Worm (Caenorhabditis elegans) whole organism, young adult: ENCODE results near the gene pfs-2.

Source experiments
- C17E4.6 ChIP-seq: fragments of 200-800 bp; sonication (Bioruptor generic); IDR thresholded peaks from 2 replicates; pipeline ENCODE4 v1.3.6; 2022; ENCODE audit warnings: missing genetic modification reagents, missing genetic modification characterization, missing compliant biosample characterization
- D2030.7 ChIP-seq: fragments of 200-800 bp; sonication (Bioruptor generic); IDR thresholded peaks from 2 replicates; pipeline ENCODE4 v1.3.6; 2022; ENCODE audit warnings: missing genetic modification reagents, missing genetic modification characterization, missing compliant biosample characterization
- F23B12.7 ChIP-seq: sonication (generic microtip); optimal IDR thresholded peaks from 2 replicates; lab custom pipeline; 2017; ENCODE audit warnings: missing genetic modification characterization, mild to moderate bottlenecking, missing compliant biosample characterization, antibody characterized with exemption, moderate library complexity; ENCODE audit not compliant: insufficient read depth
- F33H1.4 ChIP-seq: fragments of 200-800 bp; sonication (Bioruptor generic); IDR thresholded peaks from 2 replicates; pipeline ENCODE4 v1.3.6; 2022; ENCODE audit warnings: missing genetic modification reagents, missing genetic modification characterization, missing compliant biosample characterization
- K12H6.12 ChIP-seq: fragments of 200-800 bp; sonication (Bioruptor generic); optimal IDR thresholded peaks from 2 replicates; lab custom pipeline; 2018; ENCODE audit warnings: mild to moderate bottlenecking, missing genetic modification characterization, missing compliant biosample characterization
- T26A5.8 ChIP-seq: sonication (generic microtip); optimal IDR thresholded peaks from 2 replicates; lab custom pipeline; 2016; ENCODE audit warnings: missing genetic modification characterization, missing compliant biosample characterization
- Y56A3A.18 ChIP-seq: fragments of 200-800 bp; sonication (Bioruptor generic); IDR thresholded peaks from 2 replicates; pipeline ENCODE4 v1.3.6; 2022; ENCODE audit warnings: missing genetic modification reagents, missing genetic modification characterization, missing compliant biosample characterization
- aptf-2 ChIP-seq: fragments of 200-800 bp; sonication (Bioruptor generic); conservative IDR thresholded peaks from 2 replicates; pipeline ENCODE4 v1.3.6; 2022; ENCODE audit warnings: missing genetic modification reagents, missing genetic modification characterization, missing compliant biosample characterization
- aptf-3 ChIP-seq: fragments of 200-800 bp; sonication (Bioruptor generic); IDR thresholded peaks from 2 replicates; pipeline ENCODE4 v1.3.6; 2022; ENCODE audit warnings: missing genetic modification characterization, missing compliant biosample characterization
- attf-3 ChIP-seq: fragments of 200-800 bp; sonication (Bioruptor generic); conservative IDR thresholded peaks from 2 replicates; pipeline ENCODE4 v1.3.6; 2022; ENCODE audit warnings: missing genetic modification reagents, missing genetic modification characterization, missing compliant biosample characterization
- attf-5 ChIP-seq: fragments of 200-800 bp; sonication (Bioruptor generic); optimal IDR thresholded peaks from 2 replicates; lab custom pipeline; 2018; ENCODE audit warnings: mild to moderate bottlenecking, missing genetic modification characterization, missing compliant biosample characterization
- bed-1 ChIP-seq: fragments of 200-800 bp; sonication (Bioruptor generic); IDR thresholded peaks from 2 replicates; pipeline ENCODE4 v1.3.6; 2022; ENCODE audit warnings: missing genetic modification reagents, missing genetic modification characterization, missing compliant biosample characterization
- cebp-1 ChIP-seq, 2 experiments: fragments of 200-800 bp in 1 of 2; sonication (Bioruptor generic) in 1 of 2; sonication (generic microtip) in 1 of 2; IDR thresholded peaks in 1 of 2; optimal IDR thresholded peaks in 1 of 2; 2 replicates each; pipeline versions ENCODE4 v1.3.6 to Lab custom; 2017 to 2022; ENCODE audit warnings: missing compliant biosample characterization in 2 of 2, missing genetic modification characterization in 2 of 2, mild to moderate bottlenecking in 1 of 2, missing genetic modification reagents in 1 of 2, moderate library complexity in 1 of 2
- ceh-27 ChIP-seq: fragments of 200-800 bp; sonication (Bioruptor generic); optimal IDR thresholded peaks from 2 replicates; lab custom pipeline; 2018; ENCODE audit warnings: mild to moderate bottlenecking, missing genetic modification characterization, moderate library complexity, missing compliant biosample characterization
- ceh-58 ChIP-seq: fragments of 200-800 bp; sonication (Bioruptor generic); IDR thresholded peaks from 2 replicates; pipeline ENCODE4 v1.3.6; 2022; ENCODE audit warnings: missing genetic modification characterization, missing compliant biosample characterization
- ceh-91 ChIP-seq: fragments of 200-800 bp; sonication (Bioruptor generic); IDR thresholded peaks from 2 replicates; pipeline ENCODE4 v1.3.6; 2022; ENCODE audit warnings: missing genetic modification reagents, missing genetic modification characterization, missing compliant biosample characterization
- dox-1 ChIP-seq: fragments of 200-800 bp; sonication (Bioruptor generic); IDR thresholded peaks from 2 replicates; pipeline ENCODE4 v1.3.6; 2022; ENCODE audit warnings: missing genetic modification reagents, missing genetic modification characterization, missing compliant biosample characterization
- dpff-1 ChIP-seq: sonication (generic microtip); optimal IDR thresholded peaks from 2 replicates; lab custom pipeline; 2017; ENCODE audit warnings: mild to moderate bottlenecking, missing genetic modification characterization, missing compliant biosample characterization
- efl-1 ChIP-seq: fragments of 150-350 bp; optimal IDR thresholded peaks from 2 replicates; lab custom pipeline; 2014; ENCODE audit warnings: missing biosample characterization, missing genetic modification reagents, missing genetic modification characterization
- egl-44 ChIP-seq: fragments of 200-800 bp; sonication (Bioruptor generic); IDR thresholded peaks from 2 replicates; pipeline ENCODE4 v1.3.6; 2022; ENCODE audit warnings: missing genetic modification reagents, missing genetic modification characterization, missing compliant biosample characterization
- fkh-3 ChIP-seq: sonication (generic microtip); optimal IDR thresholded peaks from 2 replicates; lab custom pipeline; 2016; ENCODE audit warnings: mild to moderate bottlenecking, missing genetic modification characterization, missing compliant biosample characterization
- gei-17 ChIP-seq: fragments of 200-800 bp; sonication (Bioruptor generic); optimal IDR thresholded peaks from 2 replicates; lab custom pipeline; 2018; ENCODE audit warnings: mild to moderate bottlenecking, missing genetic modification characterization, missing compliant biosample characterization
- hmg-1.2 ChIP-seq: fragments of 200-800 bp; sonication (Bioruptor generic); IDR thresholded peaks from 2 replicates; pipeline ENCODE4 v1.3.6; 2022; ENCODE audit warnings: missing genetic modification reagents, missing genetic modification characterization, missing compliant biosample characterization
- hmg-20 ChIP-seq: fragments of 200-800 bp; sonication (Bioruptor generic); IDR thresholded peaks from 2 replicates; pipeline ENCODE4 v1.3.6; 2022; ENCODE audit warnings: missing genetic modification reagents, missing genetic modification characterization, missing compliant biosample characterization
- hrde-1 ChIP-seq: sonication (generic microtip); optimal IDR thresholded peaks from 2 replicates; lab custom pipeline; 2016; ENCODE audit warnings: missing genetic modification characterization, mild to moderate bottlenecking, missing compliant biosample characterization, moderate library complexity, missing genotype, missing genetic modification reagents, borderline replicate concordance
- lag-1 ChIP-seq: fragments of 200-800 bp; sonication (Bioruptor generic); IDR thresholded peaks from 2 replicates; pipeline ENCODE4 v1.3.6; 2022; ENCODE audit warnings: missing genetic modification reagents, missing genetic modification characterization, missing compliant biosample characterization
- lin-26 ChIP-seq: fragments of 200-800 bp; sonication (Bioruptor generic); IDR thresholded peaks from 2 replicates; pipeline ENCODE4 v1.3.6; 2022; ENCODE audit warnings: missing genetic modification reagents, missing genetic modification characterization, missing compliant biosample characterization
- lin-35 ChIP-seq, 3 experiments: fragments of 150-350 bp in 2 of 3; sonication (generic microtip) in 1 of 3; optimal IDR thresholded peaks; 2 replicates each; lab custom pipeline; 2014 to 2018; ENCODE audit warnings: missing biosample characterization in 3 of 3, missing genetic modification characterization in 3 of 3, missing genetic modification reagents in 3 of 3
- lin-54 ChIP-seq: fragments of 200-800 bp; sonication (Bioruptor generic); optimal IDR thresholded peaks from 2 replicates; lab custom pipeline; 2018; ENCODE audit warnings: mild to moderate bottlenecking, missing genetic modification characterization, missing compliant biosample characterization
- lsl-1 ChIP-seq: fragments of 200-800 bp; sonication (Bioruptor generic); optimal IDR thresholded peaks from 2 replicates; lab custom pipeline; 2018; ENCODE audit warnings: mild to moderate bottlenecking, missing genetic modification characterization, moderate library complexity, missing compliant biosample characterization
- madf-3 ChIP-seq: fragments of 200-800 bp; sonication (Bioruptor generic); IDR thresholded peaks from 2 replicates; pipeline ENCODE4 v1.3.6; 2022; ENCODE audit warnings: missing genetic modification reagents, missing genetic modification characterization, missing compliant biosample characterization
- mcd-1 ChIP-seq: fragments of 200-800 bp; sonication (Bioruptor generic); IDR thresholded peaks from 2 replicates; pipeline ENCODE4 v1.3.6; 2022; ENCODE audit warnings: missing genetic modification reagents, missing genetic modification characterization, missing compliant biosample characterization
- mel-28 ChIP-seq: sonication (generic microtip); optimal IDR thresholded peaks from 2 replicates; lab custom pipeline; 2016; ENCODE audit warnings: borderline replicate concordance, mild to moderate bottlenecking, missing genetic modification characterization, missing compliant biosample characterization
- nfyb-1 ChIP-seq: fragments of 200-800 bp; sonication (Bioruptor generic); IDR thresholded peaks from 2 replicates; pipeline ENCODE4 v1.3.6; 2022; ENCODE audit warnings: missing genetic modification reagents, missing genetic modification characterization, missing compliant biosample characterization
- nhr-179 ChIP-seq: sonication (generic microtip); optimal IDR thresholded peaks from 2 replicates; lab custom pipeline; 2016; ENCODE audit warnings: mild to moderate bottlenecking, missing genetic modification characterization, missing compliant biosample characterization
- nhr-80 ChIP-seq: sonication (generic microtip); optimal IDR thresholded peaks from 2 replicates; lab custom pipeline; 2016; ENCODE audit warnings: missing genetic modification characterization, missing compliant biosample characterization
- rcor-1 ChIP-seq: fragments of 200-800 bp; sonication (Bioruptor generic); IDR thresholded peaks from 2 replicates; pipeline ENCODE4 v1.3.6; 2022; ENCODE audit warnings: missing genetic modification reagents, missing genetic modification characterization, missing compliant biosample characterization
- rec-8 ChIP-seq, 2 experiments: sonication (generic microtip); optimal IDR thresholded peaks; 2 replicates each; lab custom pipeline; 2016; ENCODE audit warnings: mild to moderate bottlenecking in 2 of 2, missing genetic modification characterization in 2 of 2, missing genetic modification reagents in 2 of 2, missing genotype in 2 of 2, missing biosample characterization in 1 of 2, missing compliant biosample characterization in 1 of 2, moderate library complexity in 1 of 2
- somi-1 ChIP-seq: fragments of 200-800 bp; sonication (Bioruptor generic); optimal IDR thresholded peaks from 2 replicates; lab custom pipeline; 2018; ENCODE audit warnings: mild to moderate bottlenecking, missing genetic modification characterization, missing compliant biosample characterization
- tbp1 ChIP-seq: fragments of 200-800 bp; sonication (Bioruptor generic); optimal IDR thresholded peaks from 2 replicates; lab custom pipeline; 2018; ENCODE audit warnings: mild to moderate bottlenecking, missing genetic modification characterization, missing compliant biosample characterization
- tbx-9 ChIP-seq: sonication (generic microtip); optimal IDR thresholded peaks from 2 replicates; lab custom pipeline; 2016; ENCODE audit warnings: borderline replicate concordance, missing genetic modification characterization, inconsistent platforms, missing compliant biosample characterization
- unc-62 ChIP-seq: fragments of 150-350 bp; optimal IDR thresholded peaks from 2 replicates; lab custom pipeline; 2014; ENCODE audit warnings: missing biosample characterization, missing genetic modification reagents, missing genetic modification characterization
- zim-3 ChIP-seq: sonication (generic microtip); optimal IDR thresholded peaks from 2 replicates; lab custom pipeline; 2017; ENCODE audit warnings: mild to moderate bottlenecking, missing genetic modification characterization, moderate library complexity, missing compliant biosample characterization

pfs-2 gene

DNA sequence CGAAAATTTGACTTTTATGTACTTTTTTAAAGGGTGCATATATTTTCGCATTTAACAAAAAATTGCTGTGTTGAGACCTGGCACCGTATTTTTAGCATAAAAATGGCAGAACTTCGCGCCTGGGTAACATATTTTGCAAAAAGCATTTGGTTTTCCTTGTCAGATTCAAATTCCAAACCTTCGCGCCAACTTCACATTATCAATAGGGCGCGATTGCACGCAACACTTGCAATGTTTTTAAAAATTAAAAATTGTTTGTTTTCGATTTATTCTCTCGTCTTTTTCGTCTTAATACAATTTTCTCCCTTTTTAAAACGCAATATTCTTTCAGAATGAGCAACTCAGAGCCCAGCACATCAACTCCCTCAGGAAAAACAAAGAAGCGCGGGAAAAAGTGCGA lies 25.5 kb downstream of the pfs-2 start, which contains the start of gene mes-2 (continued):
- TF ChIP-seq nhr-80 (no peak), F33H1.4 (GFP tag; lab: Robert Waterston, UW) (peak; percentile 69), egl-44 (no peak), somi-1 (GFP tag; lab: Kevin White, UChicago) (no peak), lag-1 (GFP tag; lab: Robert Waterston, UW) (no peak), aptf-2 (no peak), ceh-58 (GFP tag; lab: Robert Waterston, UW) (no peak), mel-28 (tag; lab: Kevin White, UChicago) (no peak), rcor-1 (GFP tag; lab: Robert Waterston, UW) (0 out of 2 replicates have a peak, but pooled peaks have one; percentile 25), hmg-20 (GFP tag; lab: Robert Waterston, UW) (no peak), attf-3 (GFP tag; lab: Robert Waterston, UW) (no peak), ceh-91 (peak; percentile 47; the same call in 1 of the 2 replicates), efl-1 (GFP tag; lab: Kevin White, UChicago) (peak; percentile 95), dpff-1 (tag; lab: Kevin White, UChicago) (no peak), ceh-27 (GFP tag; lab: Kevin White, UChicago) (peak; percentile 1), tbx-9 (tag; lab: Kevin White, UChicago) (no peak), nfyb-1 (GFP tag; lab: Robert Waterston, UW) (no peak), tbp1 (peak; percentile 22), madf-3 (no peak), T26A5.8 (tag; lab: Kevin White, UChicago) (no peak), bed-1 (no peak), fkh-3 (tag; lab: Kevin White, UChicago) (no peak), attf-5 (peak; percentile 52)
- TF ChIP-seq, all 124 proteins: peak for 26

DNA sequence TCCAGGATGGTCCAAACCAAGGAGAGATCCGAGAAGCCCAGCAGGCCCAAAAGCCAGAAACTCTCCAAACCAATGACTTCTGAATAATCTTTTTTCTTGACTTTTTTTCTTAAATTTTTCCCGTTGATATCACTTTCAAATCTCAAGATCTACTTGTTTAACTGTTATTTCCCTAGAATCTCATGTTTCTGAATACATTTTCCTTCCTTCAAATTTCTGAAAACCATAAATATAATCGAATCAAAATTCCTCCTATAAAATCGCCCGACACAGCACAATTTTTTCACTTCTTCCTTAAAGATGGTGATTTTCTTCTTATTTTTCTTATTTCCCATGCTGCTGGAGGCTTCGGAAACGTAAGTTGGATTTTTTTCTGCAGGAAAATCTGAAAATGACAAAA lies 30.0 kb downstream of the pfs-2 start, which contains the start of gene F26H11.8:
F26H11.8 (plus strand) TSS at position 301 of the 400 bp plus-strand sequence.
- no peak for TF ChIP-seq gei-17 (GFP tag; lab: Kevin White, UChicago)
- TF ChIP-seq unc-62 (GFP tag; lab: Kevin White, UChicago), result no peak
- no peak for TF ChIP-seq lin-35 (GFP tag; optimal IDR thresholded peaks at IDR 0.05; lab: Kevin White, UChicago)
- TF ChIP-seq mcd-1 (GFP tag; lab: Robert Waterston, UW), result no peak
- TF ChIP-seq hrde-1 (tag; lab: Kevin White, UChicago), result no peak
- TF ChIP-seq madf-3, result no peak
- no peak for TF ChIP-seq nhr-179 (tag; lab: Kevin White, UChicago)

DNA sequence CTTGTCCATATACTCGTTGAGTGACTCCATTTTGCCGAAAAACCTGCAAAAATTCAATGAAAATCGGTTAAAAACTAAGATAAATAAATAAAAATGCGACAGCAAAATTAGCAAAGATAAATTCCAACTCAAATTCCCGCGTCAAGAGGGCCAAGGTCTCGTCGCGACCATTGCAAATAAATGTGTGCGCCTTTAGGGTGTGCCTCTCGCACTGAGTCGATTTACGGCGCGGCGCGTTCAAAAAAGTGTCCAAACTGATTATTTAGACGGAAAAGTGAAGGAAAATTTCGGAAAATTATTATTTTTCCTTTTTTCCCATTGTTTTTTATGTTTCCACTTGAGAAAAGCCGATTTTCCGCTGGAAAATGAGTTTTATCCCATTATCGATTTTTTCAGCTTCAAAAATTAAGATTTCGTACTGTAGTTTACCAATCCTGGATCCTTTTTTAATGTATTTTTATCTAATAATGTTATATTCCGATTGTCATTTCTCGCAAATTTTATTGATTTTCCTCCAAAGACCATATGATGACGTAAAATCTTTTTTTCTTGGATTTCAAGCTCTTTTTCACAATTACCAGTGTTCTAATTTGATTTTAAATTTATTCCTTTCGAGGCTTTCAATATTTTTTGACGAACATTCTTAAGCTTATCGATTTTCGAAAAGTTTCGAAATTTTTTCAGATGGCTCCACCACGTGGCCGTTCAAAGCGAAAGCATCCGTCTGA lies 32.0 kb downstream of the pfs-2 start, which contains the start of the genes kbp-3 and nurf-1:
kbp-3 (minus strand) TSS at position 43 of the 728 bp plus-strand sequence.
nurf-1 (plus strand) TSS at position 678 of the 728 bp plus-strand sequence.
- TF ChIP-seq lsl-1 (GFP tag; lab: Kevin White, UChicago), result peak; percentile 64
- no peak for TF ChIP-seq Y56A3A.18 (GFP tag; lab: Robert Waterston, UW)
- no peak for TF ChIP-seq unc-62 (GFP tag; lab: Kevin White, UChicago)
- TF ChIP-seq efl-1 (GFP tag; lab: Kevin White, UChicago), result peak; percentile 83
- TF ChIP-seq lin-35 (GFP tag; optimal IDR thresholded peaks at IDR 0.05; lab: Kevin White, UChicago), result peak in 1 of 3 experiments; percentile 56
- peak; percentile 22; the same call in 1 of the 2 replicates for TF ChIP-seq hmg-1.2
- no peak for TF ChIP-seq hrde-1 (tag; lab: Kevin White, UChicago)
- TF ChIP-seq nhr-80, result peak; percentile 17
- TF ChIP-seq F23B12.7 (tag; lab: Kevin White, UChicago), result peak; percentile 60
- TF ChIP-seq C17E4.6 (GFP tag; lab: Robert Waterston, UW), result no peak
- TF ChIP-seq lag-1 (GFP tag; lab: Robert Waterston, UW), result no peak
- TF ChIP-seq cebp-1 (GFP tag; IDR thresholded peaks at IDR 0.05; lab: Robert Waterston, UW), result no peak
- TF ChIP-seq cebp-1 (tag; optimal IDR thresholded peaks at IDR 0.05; lab: Kevin White, UChicago), result no peak
- no peak for TF ChIP-seq zim-3
- TF ChIP-seq rec-8 (tag; optimal IDR thresholded peaks at IDR 0.05; lab: Kevin White, UChicago), result no peak
- peak; percentile 5 for TF ChIP-seq K12H6.12 (tag; lab: Kevin White, UChicago)
- TF ChIP-seq D2030.7, result peak; percentile 34; the same call in 1 of the 2 replicates
- TF ChIP-seq lin-26 (GFP tag; lab: Robert Waterston, UW), result no peak
- TF ChIP-seq dox-1 (GFP tag; lab: Robert Waterston, UW), result peak; percentile 78
- TF ChIP-seq lin-54 (GFP tag; lab: Kevin White, UChicago), result peak; percentile 79
- no peak for TF ChIP-seq aptf-3 (GFP tag; lab: Robert Waterston, UW)
